Comparison of ENCODE assay signal across 4 fruit fly cellular contexts in genomic region chr3R:25855594-25856305, dm6.
TF ChIP-seq lines count a peak whose summit lies in the region.

Gene CG5890, plus strand, starts transcription at chr3R:25856154.

- TF ChIP-seq CTCF in whole organism, embryonic (GFP tag; optimal IDR thresholded peaks at IDR 0.05; lab: Kevin White, UChicago): no peak

TF ChIP-seq in whole organism, adult, 20 proteins besides CTCF, POLR2A, EP300 and RAD21:
- TF ChIP-seq toe (GFP tag; optimal IDR thresholded peaks at IDR 0.05; lab: Kevin White, UChicago) (peak; percentile 3), CG7045 (GFP tag; optimal IDR thresholded peaks at IDR 0.05; lab: Kevin White, UChicago) (peak; percentile 48), Clk (GFP tag; optimal IDR thresholded peaks at IDR 0.05; lab: Kevin White, UChicago) (peak; percentile 21), CG7101 (tag; optimal IDR thresholded peaks at IDR 0.05; lab: Kevin White, UChicago) (no peak), CG12768 (GFP tag; optimal IDR thresholded peaks at IDR 0.05; lab: Kevin White, UChicago) (peak; percentile 40)

TF ChIP-seq in whole organism, embryonic, 481 proteins besides CTCF, POLR2A, EP300 and RAD21 (continues in another document):
- TF ChIP-seq Oli (tag; optimal IDR thresholded peaks at IDR 0.05; lab: Kevin White, UChicago) (no peak), CG14014 (GFP tag; IDR thresholded peaks at IDR 0.05; lab: Robert Waterston, UW) (no peak), chinmo (GFP tag; IDR thresholded peaks at IDR 0.05; lab: Robert Waterston, UW; ENCODE audit: partially characterized antibody) (no peak), CG2678 (tag; optimal IDR thresholded peaks at IDR 0.05; lab: Kevin White, UChicago) (peak; percentile 72), Dll (GFP tag; IDR thresholded peaks at IDR 0.05; lab: Robert Waterston, UW; ENCODE audit: partially characterized antibody) (no peak), h (optimal IDR thresholded peaks at IDR 0.05; lab: Kevin White, UChicago) (no peak), CG16863 (GFP tag; optimal IDR thresholded peaks at IDR 0.05; lab: Kevin White, UChicago) (no peak), CG7839 (tag; optimal IDR thresholded peaks at IDR 0.05; lab: Kevin White, UChicago) (peak; percentile 57), cwo (GFP tag; optimal IDR thresholded peaks at IDR 0.05; lab: Kevin White, UChicago) (peak; percentile 48), ssp (GFP tag; IDR thresholded peaks at IDR 0.05; lab: Robert Waterston, UW) (no peak), CG10543 (GFP tag; optimal IDR thresholded peaks at IDR 0.05; lab: Kevin White, UChicago) (peak; percentile 34), CG9932 (GFP tag; IDR thresholded peaks at IDR 0.05; lab: Robert Waterston, UW) (0 out of 2 replicates have a peak, but pooled peaks have one; percentile 14), CG18619 (GFP tag; optimal IDR thresholded peaks at IDR 0.05; lab: Kevin White, UChicago) (peak; percentile 37), dysf (GFP tag; IDR thresholded peaks at IDR 0.05; lab: Robert Waterston, UW) (0 out of 3 replicates have a peak, but pooled peaks have one; percentile 18), NC2β (GFP tag; optimal IDR thresholded peaks at IDR 0.05; lab: Kevin White, UChicago) (no peak), CG9727 (GFP tag; optimal IDR thresholded peaks at IDR 0.05; lab: Kevin White, UChicago) (peak; percentile 37), Aef1 (GFP tag; IDR thresholded peaks at IDR 0.05; lab: Robert Waterston, UW) (no peak), NfI (GFP tag; optimal IDR thresholded peaks at IDR 0.05; lab: Kevin White, UChicago) (peak; percentile 30), lola (GFP tag; optimal IDR thresholded peaks at IDR 0.05; lab: Kevin White, UChicago) (no peak), Dek (tag; optimal IDR thresholded peaks at IDR 0.05; lab: Kevin White, UChicago) (no peak), CG4328 (GFP tag; optimal IDR thresholded peaks at IDR 0.05; lab: Kevin White, UChicago) (peak; percentile 8), GATAe (GFP tag; conservative IDR thresholded peaks at IDR 0.05; lab: Robert Waterston, UW) (no peak), slbo (GFP tag; IDR thresholded peaks at IDR 0.05; lab: Robert Waterston, UW) (peak; percentile 29; the same call in 1 of the 2 replicates), gsb (GFP tag; IDR thresholded peaks at IDR 0.05; lab: Robert Waterston, UW) (no peak), CG9437 (GFP tag; optimal IDR thresholded peaks at IDR 0.05; lab: Kevin White, UChicago) (peak; percentile 3), CG12299 (tag; optimal IDR thresholded peaks at IDR 0.05; lab: Kevin White, UChicago) (no peak), ind (GFP tag; optimal IDR thresholded peaks at IDR 0.05; lab: Kevin White, UChicago) (peak; percentile 17), CG6813 (GFP tag; optimal IDR thresholded peaks at IDR 0.05; lab: Kevin White, UChicago) (peak; percentile 36)

TF ChIP-seq in whole organism, prepupa, 60 proteins besides CTCF, POLR2A, EP300 and RAD21:
- TF ChIP-seq Eip78C (GFP tag; lab: Kevin White, UChicago) (peak; percentile 28), ss (GFP tag; optimal IDR thresholded peaks at IDR 0.05; lab: Kevin White, UChicago) (peak in 1 of 2 experiments; percentile 29), CG8119 (GFP tag; IDR thresholded peaks at IDR 0.05; lab: Robert Waterston, UW) (no peak), CG15336 (GFP tag; IDR thresholded peaks at IDR 0.05; lab: Robert Waterston, UW) (no peak), Ets21C (GFP tag; optimal IDR thresholded peaks at IDR 0.05; lab: Kevin White, UChicago) (no peak), fd59A (GFP tag; optimal IDR thresholded peaks at IDR 0.05; lab: Kevin White, UChicago) (no peak), CG10669 (GFP tag; optimal IDR thresholded peaks at IDR 0.05; lab: Kevin White, UChicago) (peak; percentile 11), Met (GFP tag; optimal IDR thresholded peaks at IDR 0.05; lab: Kevin White, UChicago) (no peak), Eip93F (GFP tag; optimal IDR thresholded peaks at IDR 0.05; lab: Kevin White, UChicago) (no peak), CG32006 (GFP tag; optimal IDR thresholded peaks at IDR 0.05; lab: Kevin White, UChicago) (peak; percentile 57), salr (GFP tag; optimal IDR thresholded peaks at IDR 0.05; lab: Kevin White, UChicago) (no peak)

TF ChIP-seq in whole organism, pupa, 21 proteins besides CTCF, POLR2A, EP300 and RAD21:
- TF ChIP-seq CG13204 (GFP tag; optimal IDR thresholded peaks at IDR 0.05; lab: Kevin White, UChicago): no peak
- TF ChIP-seq CG8159 (tag; optimal IDR thresholded peaks at IDR 0.05; lab: Kevin White, UChicago): peak; percentile 49
- TF ChIP-seq CG14655 (GFP tag; optimal IDR thresholded peaks at IDR 0.05; lab: Kevin White, UChicago): peak; percentile 39
- TF ChIP-seq CG10348 (GFP tag; IDR thresholded peaks at IDR 0.05; lab: Robert Waterston, UW): no peak
- TF ChIP-seq CG8301 (tag; optimal IDR thresholded peaks at IDR 0.05; lab: Kevin White, UChicago): peak; percentile 9
- no peak for TF ChIP-seq fd96Ca (GFP tag; IDR thresholded peaks at IDR 0.05; lab: Robert Waterston, UW)
TF ChIP-seq in whole organism, pupa: peak in this region for 3.
